Worm (Caenorhabditis elegans) whole organism, dauer: ENCODE results near the gene lelo-1.

Experiments used
- unc-62 ChIP-seq: sonication (generic microtip); optimal IDR thresholded peaks from 2 replicates; lab custom pipeline; 2017; ENCODE audit warnings: missing biosample characterization, missing genetic modification reagents, missing genetic modification characterization

lelo-1 gene

ce11 chrII:6246054-6246453 is at the start of gene lelo-1:
Gene lelo-1, plus strand, starts transcription at chrII:6246354.
- no peak for TF ChIP-seq unc-62

- TF ChIP-seq unc-62 = no peak
Observed at ce11 chrII:6196875-6197274, 49.3 kb upstream of the lelo-1 start, which contains the start of the genes rbmx-2 and C30B5.2. Gene rbmx-2, minus strand, starts transcription at chrII:6196948. Gene C30B5.2, plus strand, starts transcription at chrII:6197180.

DNA sequence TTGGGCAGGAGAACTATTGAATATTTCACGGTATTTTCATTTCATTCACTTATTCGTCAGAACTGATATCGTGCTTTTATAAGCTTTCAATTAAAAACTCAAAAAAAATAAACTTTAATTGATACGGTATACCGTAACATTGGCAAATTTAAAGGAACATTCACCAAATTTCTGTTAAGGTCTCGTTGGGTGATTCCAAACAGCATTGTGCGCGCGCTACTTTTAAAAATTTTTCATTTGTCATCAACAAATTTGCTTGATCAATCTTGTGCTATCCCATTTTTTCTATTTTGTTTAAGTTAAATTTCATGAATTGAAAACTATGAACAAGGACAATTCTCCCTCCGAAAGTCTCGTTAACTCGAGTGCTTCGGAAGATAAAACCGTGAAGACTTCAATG is 47.7 kb upstream of the lelo-1 start, which contains the start of gene szy-4:
szy-4 (plus strand) TSS at position 229 of the 400 bp plus-strand sequence.
- TF ChIP-seq unc-62 = no peak

ce11 chrII:6199010-6199409 is 47.1 kb upstream of the lelo-1 start:
- TF ChIP-seq unc-62 = no peak

ce11 chrII:6202910-6203309 is 43.2 kb upstream of the lelo-1 start, which contains the start of gene C30B5.17:
Gene C30B5.17, minus strand, starts transcription at chrII:6203010.
- no peak for TF ChIP-seq unc-62

ce11 chrII:6207252-6207651 is 38.9 kb upstream of the lelo-1 start:
- no peak for TF ChIP-seq unc-62

DNA sequence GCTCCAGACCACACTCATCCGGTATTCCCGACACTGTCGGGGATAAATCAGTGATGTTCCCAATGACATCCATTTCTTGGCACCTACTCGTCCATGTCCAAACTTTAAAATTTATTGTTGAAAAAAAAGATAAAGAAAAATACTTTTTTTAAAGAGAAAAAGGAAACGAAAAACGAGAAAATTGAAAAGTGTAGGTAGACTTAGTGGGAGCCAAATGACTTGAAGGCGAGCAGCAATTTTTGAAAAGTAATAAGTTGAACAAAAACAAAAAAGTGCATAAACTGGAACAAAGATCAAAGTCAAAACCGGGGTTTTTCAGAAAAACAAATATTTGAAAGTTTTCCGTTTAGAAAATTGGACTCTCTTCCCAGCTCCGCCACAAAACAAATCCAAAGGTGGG is 38.0 kb upstream of the lelo-1 start, which contains the start of gene daf-37:
daf-37 (minus strand) TSS at position 101 of the 400 bp plus-strand sequence.
- TF ChIP-seq unc-62 = no peak

- TF ChIP-seq unc-62 = no peak
Observed at ce11 chrII:6219346-6219745, 26.8 kb upstream of the lelo-1 start, which contains the start of gene mks-2. Gene mks-2, minus strand, starts transcription at chrII:6219446.

DNA sequence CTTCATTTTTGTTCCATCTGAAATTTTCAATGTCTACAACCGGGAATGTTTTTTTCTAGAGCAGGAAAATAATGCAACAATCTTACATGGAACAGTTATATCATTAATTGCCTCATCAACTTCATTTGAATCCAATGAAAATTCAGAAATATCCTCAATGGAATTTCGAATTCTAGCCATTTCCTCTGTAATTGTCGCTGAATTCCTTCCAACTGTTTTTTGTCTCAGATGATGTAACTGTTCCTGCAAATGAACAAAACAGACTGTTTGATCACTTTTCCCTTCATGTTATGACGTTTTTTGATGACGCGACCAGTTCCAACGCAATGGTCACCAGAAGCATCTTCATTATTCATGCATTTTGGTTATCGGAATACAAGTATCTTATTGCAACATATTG is 24.7 kb upstream of the lelo-1 start:
- no peak for TF ChIP-seq unc-62

- TF ChIP-seq unc-62 = no peak
Observed at ce11 chrII:6222558-6222957, 23.6 kb upstream of the lelo-1 start, which contains the start of gene C30B5.6. Gene C30B5.6, minus strand, starts transcription at chrII:6222658.

- no peak for TF ChIP-seq unc-62
Observed at ce11 chrII:6223755-6224154, 22.4 kb upstream of the lelo-1 start.

DNA sequence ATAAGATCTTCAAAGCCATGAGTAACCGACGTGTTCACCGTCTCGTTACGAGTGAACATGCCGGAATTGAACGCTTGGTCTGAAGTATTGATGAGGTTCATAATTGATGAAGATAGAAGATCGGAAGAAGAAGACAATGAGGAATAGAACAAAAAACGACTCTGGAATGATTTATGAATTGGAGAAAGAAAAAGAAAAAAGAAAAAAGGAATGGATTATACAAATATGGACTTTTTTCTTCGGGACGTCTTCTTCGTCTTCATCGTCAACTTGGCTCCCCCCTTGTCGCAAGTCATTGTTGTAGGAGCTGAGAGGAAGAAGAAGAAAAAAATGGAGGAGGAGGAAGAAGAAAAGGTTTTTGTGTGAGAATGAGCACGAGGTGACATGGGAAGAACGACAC is 19.2 kb upstream of the lelo-1 start, which contains the start of gene srsy-2:
srsy-2 (minus strand) TSS at position 101 of the 400 bp plus-strand sequence.
- TF ChIP-seq unc-62 = no peak

DNA sequence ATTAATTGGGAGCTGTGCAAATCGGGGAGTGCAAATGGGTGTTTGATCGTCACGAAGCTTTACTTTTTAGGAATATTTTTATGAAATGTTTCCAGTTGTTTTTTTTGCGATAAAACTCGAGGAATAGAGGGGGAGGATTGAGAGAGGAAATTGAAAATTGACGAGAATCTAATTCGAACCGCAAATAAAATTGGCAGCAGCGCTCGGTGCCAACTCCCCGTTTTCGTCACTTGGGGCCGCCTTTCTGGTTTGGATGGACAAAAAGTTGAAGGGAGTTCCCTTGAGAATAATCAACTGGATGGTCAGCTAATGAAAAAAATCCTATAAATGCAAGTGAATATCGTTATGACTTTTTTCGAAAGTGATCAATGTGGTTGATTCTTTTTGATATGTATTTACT is 16.0 kb upstream of the lelo-1 start:
- no peak for TF ChIP-seq unc-62

DNA sequence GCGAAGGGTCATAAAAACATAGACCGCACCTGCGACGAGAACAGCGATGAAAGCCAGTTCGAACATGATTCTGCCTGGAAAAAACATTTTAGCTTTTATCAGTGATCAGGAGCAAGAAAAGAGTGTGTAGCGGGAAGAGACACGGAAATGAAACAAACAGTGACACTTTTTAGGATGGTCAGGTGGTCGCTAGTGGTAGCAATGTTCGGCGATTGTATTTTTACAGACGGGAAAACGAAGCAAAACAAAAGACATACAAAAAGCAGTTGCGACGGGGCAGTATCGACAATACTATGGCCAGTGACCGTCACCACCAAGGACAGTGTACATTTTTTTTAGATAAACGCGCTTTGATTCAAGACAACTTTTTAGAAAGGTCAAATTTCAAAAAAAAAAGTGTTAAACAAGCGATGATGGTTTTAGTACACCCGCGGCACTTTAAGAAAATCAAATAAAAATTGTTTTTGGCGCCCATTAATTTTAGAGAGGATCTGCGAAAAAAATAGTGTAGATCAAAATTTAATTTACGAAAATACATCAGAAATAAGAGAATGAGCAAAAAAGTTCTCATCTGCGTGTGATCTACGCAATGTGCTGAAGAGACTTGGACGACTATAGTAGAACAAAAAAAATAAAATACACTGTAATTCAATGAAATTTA is 10.6 kb upstream of the lelo-1 start, which contains the start of gene T24H7.9:
T24H7.9 (minus strand) TSS at position 74 of the 661 bp plus-strand sequence.
- TF ChIP-seq unc-62 = no peak

DNA sequence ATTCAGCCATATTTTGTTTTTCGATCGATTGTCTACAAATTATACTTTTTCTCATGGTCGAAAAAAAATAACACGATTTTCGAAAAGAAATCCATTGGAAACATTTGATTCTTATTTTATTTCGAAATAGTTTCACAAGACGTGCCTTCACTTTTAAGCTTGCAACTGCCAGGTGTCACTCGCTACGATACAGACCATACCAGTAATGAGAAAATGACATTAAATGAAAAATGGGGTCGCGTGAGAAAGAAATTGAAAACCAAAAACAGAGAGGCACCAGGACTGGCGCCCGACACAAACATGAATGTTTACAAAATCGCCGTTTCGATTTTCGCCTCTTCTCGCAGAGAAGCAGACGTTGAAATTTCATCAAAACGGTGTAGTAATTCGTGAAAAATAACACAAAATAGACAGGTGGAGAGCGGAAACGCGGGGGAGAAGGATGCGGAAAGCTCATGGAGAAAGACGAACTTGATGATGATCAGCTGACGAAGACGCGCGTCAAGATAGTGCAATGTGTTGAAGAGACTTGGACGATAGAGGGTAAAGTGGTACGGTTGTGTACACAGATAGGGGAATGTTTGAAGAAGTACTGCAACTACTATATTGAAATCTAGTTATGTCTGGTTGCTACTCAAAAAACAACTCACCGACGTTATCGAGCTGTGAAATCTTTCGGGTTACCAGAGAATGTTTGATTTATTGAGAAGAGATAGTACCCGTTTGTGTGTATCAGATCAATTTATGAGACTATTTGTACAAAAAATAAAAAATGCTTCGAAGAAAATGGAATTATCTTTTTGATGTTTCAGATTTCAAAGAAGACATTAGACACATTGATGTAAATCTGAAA is 9.8 kb upstream of the lelo-1 start:
- no peak for TF ChIP-seq unc-62

DNA sequence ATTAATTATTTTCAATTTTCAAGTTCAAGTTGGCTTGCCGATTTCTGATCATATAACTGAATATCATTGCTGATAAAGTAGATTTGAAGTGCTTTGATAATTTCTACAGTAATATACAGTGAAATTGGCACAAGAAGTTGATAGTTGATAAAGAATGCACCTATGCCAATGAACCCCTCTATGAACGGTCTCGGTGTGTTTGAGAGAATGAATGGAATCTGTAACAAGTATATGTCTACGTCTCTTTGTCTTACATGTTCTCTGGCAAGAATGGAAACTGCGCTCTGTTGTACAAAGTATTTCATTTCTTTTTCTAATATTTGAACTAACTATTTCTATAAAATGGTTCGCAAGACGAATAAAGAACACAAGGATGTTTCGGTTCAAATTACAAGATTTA is 4.4 kb upstream of the lelo-1 start, which contains the start of gene T24H7.8:
T24H7.8 (plus strand) TSS at position 301 of the 400 bp plus-strand sequence.
- TF ChIP-seq unc-62 = no peak

ce11 chrII:6244171-6244570 is 2.0 kb upstream of the lelo-1 start, which contains the start of gene tat-4:
Gene tat-4, minus strand, starts transcription at chrII:6244287.
- TF ChIP-seq unc-62 = no peak
